Worm (Caenorhabditis elegans) whole organism, L1 larva: Measurements from ENCODE around the gene T26H10.2.
"Not testable (repeated sequence)": the region's sequence is repeated elsewhere in the genome, so short reads cannot be mapped to it uniquely, and the experiment has no call there.

ENCODE experiments used
- C34B4.2 ChIP-seq: sonication (generic microtip); optimal IDR thresholded peaks from 2 replicates; lab custom pipeline; 2017; ENCODE audit warnings: mild to moderate bottlenecking, missing genetic modification characterization, missing compliant biosample characterization
- F16B12.6 ChIP-seq: fragments of 150-350 bp; optimal IDR thresholded peaks from 2 replicates; lab custom pipeline; 2014; ENCODE audit warnings: missing biosample characterization, missing genetic modification characterization
- aha-1 ChIP-seq: fragments of 150-350 bp; optimal IDR thresholded peaks from 2 replicates; lab custom pipeline; 2014; ENCODE audit warnings: missing biosample characterization, missing genetic modification characterization
- ceh-82 ChIP-seq, 3 experiments: fragments of 150-350 bp in 1 of 3; sonication (generic microtip) in 2 of 3; optimal IDR thresholded peaks; 2 replicates each; lab custom pipeline; 2014 to 2017; ENCODE audit warnings: missing biosample characterization in 3 of 3, missing genetic modification characterization in 3 of 3
- ceh-88 ChIP-seq: fragments of 200-800 bp; sonication (Bioruptor generic); IDR thresholded peaks from 2 replicates; pipeline ENCODE4 v1.3.6; 2022; ENCODE audit warnings: missing genetic modification characterization, missing compliant biosample characterization
- ceh-90 ChIP-seq: sonication (generic microtip); optimal IDR thresholded peaks from 2 replicates; lab custom pipeline; 2016; ENCODE audit warnings: missing genetic modification characterization, missing compliant biosample characterization
- ces-1 ChIP-seq: fragments of 150-350 bp; optimal IDR thresholded peaks from 2 replicates; lab custom pipeline; 2014; ENCODE audit warnings: missing biosample characterization, missing genetic modification reagents, missing genetic modification characterization
- dsc-1 ChIP-seq: sonication (generic microtip); optimal IDR thresholded peaks from 2 replicates; lab custom pipeline; 2016; ENCODE audit warnings: mild to moderate bottlenecking, missing genetic modification characterization, missing compliant biosample characterization
- efl-1 ChIP-seq, 4 experiments: fragments of 150-350 bp; optimal IDR thresholded peaks in 3 of 4; peaks in 1 of 4; 1 replicate in 1 of 4; 2 replicates in 3 of 4; lab custom pipeline; 2014; ENCODE audit warnings: missing biosample characterization in 2 of 4, missing genetic modification characterization in 2 of 4, missing genetic modification reagents in 2 of 4
- egl-13 ChIP-seq: sonication (generic microtip); optimal IDR thresholded peaks from 2 replicates; lab custom pipeline; 2016; ENCODE audit warnings: missing genotype, missing genetic modification reagents, missing genetic modification characterization, missing compliant biosample characterization
- elt-2 ChIP-seq: sonication (generic microtip); optimal IDR thresholded peaks from 2 replicates; lab custom pipeline; 2016; ENCODE audit warnings: missing genetic modification characterization, mild to moderate bottlenecking, inconsistent platforms, missing compliant biosample characterization, missing genetic modification reagents
- elt-3 ChIP-seq, 6 experiments: fragments of 150-350 bp in 1 of 6; sonication (generic microtip); optimal IDR thresholded peaks; 2 replicates each; lab custom pipeline; 2017 to 2018; ENCODE audit warnings: missing biosample characterization in 6 of 6, missing genetic modification characterization in 6 of 6, inconsistent platforms in 1 of 6
- fkh-8 ChIP-seq: sonication (generic microtip); optimal IDR thresholded peaks from 2 replicates; lab custom pipeline; 2016; ENCODE audit warnings: mild to moderate bottlenecking, missing genetic modification characterization, missing compliant biosample characterization
- fos-1 ChIP-seq: fragments of 150-350 bp; optimal IDR thresholded peaks from 2 replicates; lab custom pipeline; 2014; ENCODE audit warnings: missing biosample characterization, missing genetic modification characterization
- hlh-17 ChIP-seq: fragments of 200-800 bp; sonication (Bioruptor generic); optimal IDR thresholded peaks from 2 replicates; lab custom pipeline; 2018; ENCODE audit warnings: missing genetic modification characterization, mild to moderate bottlenecking, missing compliant biosample characterization, moderate library complexity, borderline replicate concordance
- hpl-2 ChIP-seq: fragments of 150-350 bp; optimal IDR thresholded peaks from 2 replicates; lab custom pipeline; 2014; ENCODE audit warnings: missing biosample characterization, missing genetic modification reagents, missing genetic modification characterization
- irx-1 ChIP-seq: sonication (generic microtip); optimal IDR thresholded peaks from 2 replicates; lab custom pipeline; 2016; ENCODE audit warnings: missing genetic modification characterization, missing compliant biosample characterization
- mdl-1 ChIP-seq, 2 experiments: fragments of 150-350 bp; optimal IDR thresholded peaks; 2 replicates each; lab custom pipeline; 2014 to 2017; ENCODE audit warnings: missing biosample characterization in 2 of 2, missing genetic modification characterization in 2 of 2, inconsistent platforms in 1 of 2
- mep-1 ChIP-seq: fragments of 150-350 bp; optimal IDR thresholded peaks from 2 replicates; lab custom pipeline; 2014; ENCODE audit warnings: missing biosample characterization, missing genetic modification characterization
- nhr-71 ChIP-seq: sonication (generic microtip); optimal IDR thresholded peaks from 2 replicates; lab custom pipeline; 2016; ENCODE audit warnings: mild to moderate bottlenecking, missing genetic modification characterization, moderate library complexity, missing compliant biosample characterization
- nhr-76 ChIP-seq: sonication (generic microtip); optimal IDR thresholded peaks from 2 replicates; lab custom pipeline; 2017; ENCODE audit warnings: missing biosample characterization, missing genetic modification characterization
- nhr-77 ChIP-seq: fragments of 150-350 bp; optimal IDR thresholded peaks from 2 replicates; lab custom pipeline; 2014; ENCODE audit warnings: missing biosample characterization, missing genetic modification characterization
- pqm-1 ChIP-seq: sonication (generic microtip); optimal IDR thresholded peaks from 3 replicates; lab custom pipeline; 2017; ENCODE audit warnings: missing biosample characterization, missing genetic modification characterization
- rnt-1 ChIP-seq: sonication (generic microtip); optimal IDR thresholded peaks from 2 replicates; lab custom pipeline; 2016; ENCODE audit warnings: mild to moderate bottlenecking, missing genetic modification characterization, moderate library complexity, missing compliant biosample characterization
- sox-4 ChIP-seq: sonication (generic microtip); optimal IDR thresholded peaks from 2 replicates; lab custom pipeline; 2016; ENCODE audit warnings: missing genetic modification characterization, missing compliant biosample characterization
- sptf-1 ChIP-seq: fragments of 150-350 bp; optimal IDR thresholded peaks from 2 replicates; lab custom pipeline; 2014; ENCODE audit warnings: missing biosample characterization, missing genetic modification characterization
- swsn-7 ChIP-seq: sonication (generic microtip); optimal IDR thresholded peaks from 2 replicates; lab custom pipeline; 2016; ENCODE audit warnings: missing genetic modification characterization, missing compliant biosample characterization
- tlp-1 ChIP-seq: fragments of 150-350 bp; optimal IDR thresholded peaks from 2 replicates; lab custom pipeline; 2014; ENCODE audit warnings: missing biosample characterization, missing genetic modification characterization
- unc-130 ChIP-seq: fragments of 150-350 bp; optimal IDR thresholded peaks from 2 replicates; lab custom pipeline; 2017; ENCODE audit warnings: missing biosample characterization, missing genetic modification characterization, inconsistent platforms
- unc-62 ChIP-seq: fragments of 150-350 bp; optimal IDR thresholded peaks from 2 replicates; lab custom pipeline; 2014; ENCODE audit warnings: missing biosample characterization, missing genetic modification reagents, missing genetic modification characterization
- unc-86 ChIP-seq: sonication (generic microtip); optimal IDR thresholded peaks from 2 replicates; lab custom pipeline; 2016; ENCODE audit warnings: missing genetic modification characterization, missing compliant biosample characterization
- unc-98 ChIP-seq: fragments of 200-800 bp; sonication (Bioruptor generic); IDR thresholded peaks from 2 replicates; pipeline ENCODE4 v1.3.6; 2022; ENCODE audit warnings: missing genetic modification characterization, missing compliant biosample characterization
- vab-15 ChIP-seq: sonication (generic microtip); optimal IDR thresholded peaks from 2 replicates; lab custom pipeline; 2017; ENCODE audit warnings: missing genotype, mild to moderate bottlenecking, missing genetic modification characterization, missing compliant biosample characterization
- zip-4 ChIP-seq: fragments of 200-800 bp; sonication (Bioruptor generic); optimal IDR thresholded peaks from 2 replicates; lab custom pipeline; 2018; ENCODE audit warnings: mild to moderate bottlenecking, missing genetic modification characterization, moderate library complexity, missing compliant biosample characterization
- ztf-11 ChIP-seq, 2 experiments: sonication (generic microtip); optimal IDR thresholded peaks; 2 replicates each; lab custom pipeline; 2016 to 2017; ENCODE audit warnings: missing genetic modification characterization in 2 of 2, missing biosample characterization in 1 of 2, missing compliant biosample characterization in 1 of 2

T26H10.2 gene

ce11 chrV:11403059-11403458, 21.4 kb downstream of the T26H10.2 start:
- TF ChIP-seq tlp-1 (tag; lab: Kevin White, UChicago), result peak; percentile 82
- no peak for TF ChIP-seq irx-1
- no peak for TF ChIP-seq zip-4 (GFP tag; lab: Kevin White, UChicago)
- no peak for TF ChIP-seq nhr-77 (tag; lab: Kevin White, UChicago)
- TF ChIP-seq unc-62 (GFP tag; lab: Kevin White, UChicago), result no peak
- TF ChIP-seq pqm-1 (tag; lab: Kevin White, UChicago), result peak; percentile 74
- TF ChIP-seq unc-98 (GFP tag; lab: Robert Waterston, UW), result no peak
- no peak for TF ChIP-seq dsc-1
- TF ChIP-seq elt-2 (tag; lab: Kevin White, UChicago), result peak; percentile 92

DNA sequence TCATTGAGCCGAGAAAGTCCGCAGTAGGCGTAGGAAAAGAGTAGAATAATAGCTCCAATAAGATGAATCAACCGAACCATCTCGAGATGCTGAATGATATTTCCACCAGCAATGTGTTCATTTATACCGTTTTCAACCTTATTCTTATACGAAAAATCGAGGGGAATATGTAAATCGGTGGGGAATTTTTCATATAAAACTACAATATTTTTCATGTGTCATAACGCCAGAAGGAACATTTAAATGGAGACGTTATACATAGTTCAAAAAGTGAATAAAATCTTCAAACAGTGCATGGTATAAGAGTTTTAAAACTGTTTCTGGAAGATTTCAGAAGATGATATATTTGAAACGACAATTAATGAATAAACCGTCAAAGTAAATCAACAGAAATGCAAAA, 21.9 kb downstream of the T26H10.2 start, which contains the start of gene nas-19:
Gene nas-19, minus strand, starts transcription at position 101 of the 400 bp plus-strand sequence.
- TF ChIP-seq hlh-17 (GFP tag; lab: Kevin White, UChicago) (no peak), sptf-1 (tag; lab: Kevin White, UChicago) (no peak), rnt-1 (tag; lab: Kevin White, UChicago) (no peak), elt-3 (tag; optimal IDR thresholded peaks at IDR 0.05; lab: Kevin White, UChicago) (no peak), unc-98 (GFP tag; lab: Robert Waterston, UW) (no peak), unc-62 (GFP tag; lab: Kevin White, UChicago) (no peak), ces-1 (GFP tag; lab: Kevin White, UChicago) (no peak), fkh-8 (tag; lab: Kevin White, UChicago) (no peak), ceh-82 (tag; optimal IDR thresholded peaks at IDR 0.05; lab: Kevin White, UChicago) (no peak), nhr-77 (tag; lab: Kevin White, UChicago) (no peak), zip-4 (GFP tag; lab: Kevin White, UChicago) (no peak), C34B4.2 (tag; lab: Kevin White, UChicago) (no peak), hpl-2 (no peak), egl-13 (tag; lab: Kevin White, UChicago) (no peak), ceh-90 (tag; lab: Kevin White, UChicago) (no peak), mep-1 (tag; lab: Kevin White, UChicago) (no peak), sox-4 (tag; lab: Kevin White, UChicago) (no peak), mdl-1 (tag; optimal IDR thresholded peaks at IDR 0.05; lab: Kevin White, UChicago) (no peak), vab-15 (tag; lab: Kevin White, UChicago) (no peak)

DNA sequence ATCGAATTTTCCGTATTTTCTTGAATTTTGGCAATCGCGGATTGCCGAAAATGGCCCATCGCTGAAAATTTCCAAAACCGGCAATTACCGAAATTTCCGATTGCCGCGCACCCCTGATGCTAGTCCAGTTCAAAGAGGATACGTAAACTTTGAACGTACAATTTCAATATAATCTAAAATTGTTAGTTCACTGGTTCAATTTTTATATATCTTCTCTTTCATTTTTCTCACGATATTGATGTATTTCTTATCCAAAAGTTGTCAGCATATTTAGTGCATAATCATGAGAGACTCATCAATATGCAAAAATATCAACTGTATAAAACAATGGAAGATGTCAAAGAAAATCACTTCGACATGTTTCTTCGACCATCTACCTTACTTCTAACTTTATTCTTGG, 25.8 kb downstream of the T26H10.2 start, which contains the start of gene nas-17:
Gene nas-17, plus strand, starts transcription at position 301 of the 400 bp plus-strand sequence.
- no peak for TF ChIP-seq nhr-71 (tag; lab: Kevin White, UChicago)
- no peak for TF ChIP-seq unc-86 (tag; lab: Kevin White, UChicago)
- TF ChIP-seq swsn-7 (tag; lab: Kevin White, UChicago), result no peak
- no peak for TF ChIP-seq mdl-1 (tag; optimal IDR thresholded peaks at IDR 0.05; lab: Kevin White, UChicago)
- TF ChIP-seq mep-1 (tag; lab: Kevin White, UChicago), result no peak
- no peak for TF ChIP-seq ceh-88 (GFP tag; lab: Robert Waterston, UW)
- no peak for TF ChIP-seq efl-1 (optimal IDR thresholded peaks at IDR 0.05; lab: Kevin White, UChicago)
- TF ChIP-seq efl-1 (GFP tag; optimal IDR thresholded peaks at IDR 0.05 in 1 of 2; lab: Kevin White, UChicago), result no peak
- no peak for TF ChIP-seq ztf-11 (tag; optimal IDR thresholded peaks at IDR 0.05; lab: Kevin White, UChicago)
- TF ChIP-seq aha-1, result no peak
- no peak for TF ChIP-seq C34B4.2 (tag; lab: Kevin White, UChicago)
- TF ChIP-seq nhr-76 (tag; lab: Kevin White, UChicago), result no peak
- TF ChIP-seq vab-15 (tag; lab: Kevin White, UChicago), result no peak
- TF ChIP-seq fos-1 (tag; lab: Kevin White, UChicago), result no peak
- TF ChIP-seq unc-130 (tag; lab: Kevin White, UChicago), result no peak
- no peak for TF ChIP-seq unc-98 (GFP tag; lab: Robert Waterston, UW)
- no peak for TF ChIP-seq irx-1
- TF ChIP-seq, all 84 proteins: peak for 0

ce11 chrV:11396134-11396533, 28.3 kb downstream of the T26H10.2 start, which contains the start of gene nas-18:
TSS of gene nas-18 (plus strand) at chrV:11396434.
- not testable (repeated sequence) for TF ChIP-seq pqm-1 (tag; lab: Kevin White, UChicago); hpl-2; F16B12.6 (tag; lab: Kevin White, UChicago)
- TF ChIP-seq, all 84 proteins: peak for 0; not testable (repeated sequence) for 84
